Fruit fly (Drosophila melanogaster) whole organism: Measurements from ENCODE around the gene Tao.

ENCODE experiments used
- CG8478 ChIP-seq: fragments of >200 bp; optimal IDR thresholded peaks from 2 replicates; lab custom pipeline; 2018; ENCODE audit warnings: inconsistent platforms
- Dll ChIP-seq: fragments of >200 bp; optimal IDR thresholded peaks from 2 replicates; lab custom pipeline; 2017
- pan ChIP-seq: fragments of >200 bp; optimal IDR thresholded peaks from 2 replicates; lab custom pipeline; 2017
- usp ChIP-seq: fragments of >200 bp; optimal IDR thresholded peaks from 2 replicates; lab custom pipeline; 2017; ENCODE audit warnings: missing biosample characterization, missing genetic modification characterization, mixed read lengths

DNA sequence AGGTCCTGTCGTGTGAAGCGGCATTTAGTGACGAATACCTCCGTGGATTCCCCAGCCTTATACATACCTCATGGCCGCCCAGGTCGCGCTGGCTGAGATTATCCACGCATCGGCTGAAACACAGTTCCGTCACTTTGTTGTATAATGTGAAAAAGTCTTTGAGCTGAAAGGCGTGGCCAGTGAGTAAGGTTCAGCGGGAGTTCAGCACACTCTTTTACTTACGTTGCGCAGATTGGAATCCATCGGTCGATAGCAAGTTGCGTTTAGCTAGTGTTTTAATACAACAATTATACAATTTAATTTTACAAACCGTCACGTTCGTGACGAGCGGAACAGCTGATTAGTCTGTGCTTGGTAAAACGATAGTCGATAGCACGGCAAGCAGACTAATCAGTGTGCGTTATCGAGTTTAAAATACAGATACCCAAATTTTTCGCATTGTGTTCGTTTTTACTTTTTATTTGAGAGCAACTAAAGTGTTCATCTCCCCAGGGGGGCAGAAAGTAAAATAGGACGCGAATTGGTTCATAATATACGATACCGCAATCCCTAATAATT is 38.7 kb upstream of the Tao start, which contains the start of the genes Pstk and Tim9b:
- TF ChIP-seq CG8478 (lab: Kevin White, UChicago) (no peak), pan (lab: Kevin White, UChicago) (no peak), Dll (lab: Kevin White, UChicago) (no peak), usp (GFP tag; lab: Kevin White, UChicago) (no peak)
